Fruit fly (Drosophila melanogaster): Measurements from ENCODE around the gene stx.

DNA sequence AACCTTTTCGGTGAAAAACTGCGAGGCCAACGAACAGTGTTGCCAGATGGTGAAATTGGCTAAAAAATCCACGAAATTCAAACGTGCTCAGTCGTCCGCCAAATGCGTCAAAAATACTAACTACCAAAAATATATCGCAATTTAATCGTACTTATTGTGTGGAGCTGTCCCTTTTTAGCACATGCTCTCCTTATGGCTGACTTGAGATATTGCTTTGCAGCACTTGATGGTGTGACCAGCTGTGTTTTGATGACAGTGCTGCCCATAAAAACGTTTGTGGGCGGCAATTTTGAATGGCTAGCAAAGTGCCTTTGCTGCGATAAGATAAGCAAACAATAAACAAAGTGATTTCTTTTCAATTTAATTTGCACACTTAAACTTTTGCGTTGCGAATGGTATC, 19.5 kb upstream of the stx start, which contains the start of gene Tango5:
- TF ChIP-seq Spps (tag; optimal IDR thresholded peaks at IDR 0.05), result no peak
- TF ChIP-seq Dad (GFP tag; optimal IDR thresholded peaks at IDR 0.05), result no peak
- no peak for TF ChIP-seq Doc2 (GFP tag; IDR thresholded peaks at IDR 0.05)
- TF ChIP-seq CG32532 (GFP tag; IDR thresholded peaks at IDR 0.05), result no peak

Measured in whole organism, embryonic.